Fruit fly (Drosophila melanogaster) whole organism, embryonic: ENCODE results near the gene Hr38.

Experiments used
- Aef1 ChIP-seq: fragments of 200-800 bp; sonication (Bioruptor generic); IDR thresholded peaks from 3 replicates; pipeline ENCODE4 v1.3.6; 2022; ENCODE audit warnings: missing biosample characterization, missing genetic modification characterization
- Asciz ChIP-seq: fragments of 200-800 bp; sonication (Bioruptor generic); optimal IDR thresholded peaks from 2 replicates; lab custom pipeline; 2017; ENCODE audit warnings: missing biosample characterization, mild to moderate bottlenecking, missing genetic modification characterization, missing genetic modification reagents
- CG10274 ChIP-seq: fragments of 200-800 bp; sonication (Bioruptor generic); optimal IDR thresholded peaks from 3 replicates; lab custom pipeline; 2017; ENCODE audit warnings: missing biosample characterization, mild to moderate bottlenecking, missing genetic modification characterization
- CG12219 ChIP-seq: fragments of 200-800 bp; sonication (Bioruptor generic); optimal IDR thresholded peaks from 3 replicates; lab custom pipeline; 2018; ENCODE audit warnings: missing biosample characterization, mild to moderate bottlenecking, missing genetic modification characterization
- CG12391 ChIP-seq: fragments of 200-800 bp; sonication (Bioruptor generic); optimal IDR thresholded peaks from 3 replicates; lab custom pipeline; 2018; ENCODE audit warnings: missing biosample characterization, mild to moderate bottlenecking, missing genetic modification characterization, moderate library complexity
- CG12769 ChIP-seq: fragments of 200-800 bp; sonication (Bioruptor generic); optimal IDR thresholded peaks from 2 replicates; lab custom pipeline; 2019; ENCODE audit warnings: missing biosample characterization, mild to moderate bottlenecking, missing genetic modification characterization, moderate library complexity
- CG13287 ChIP-seq: fragments of 200-800 bp; sonication (Bioruptor generic); IDR thresholded peaks from 2 replicates; pipeline ENCODE4 v1.3.6; 2022; ENCODE audit warnings: missing biosample characterization, missing genetic modification characterization; ENCODE audit not compliant: partially characterized antibody
- CG14014 ChIP-seq: fragments of 200-800 bp; sonication (Bioruptor generic); IDR thresholded peaks from 2 replicates; pipeline ENCODE4 v1.3.6; 2022; ENCODE audit warnings: missing biosample characterization, missing genetic modification characterization
- CG14441 ChIP-seq: fragments of 200-800 bp; sonication (Bioruptor generic); IDR thresholded peaks from 2 replicates; pipeline ENCODE4 v1.3.6; 2022; ENCODE audit warnings: missing biosample characterization, missing genetic modification characterization
- CG15479 ChIP-seq: fragments of 200-800 bp; sonication (Bioruptor generic); optimal IDR thresholded peaks from 3 replicates; lab custom pipeline; 2019; ENCODE audit warnings: missing biosample characterization, mild to moderate bottlenecking, missing genetic modification characterization, moderate library complexity
- CG17328 ChIP-seq: fragments of 200-800 bp; sonication (Bioruptor generic); IDR thresholded peaks from 2 replicates; pipeline ENCODE4 v1.3.6; 2022; ENCODE audit warnings: missing biosample characterization, missing genetic modification characterization
- CG18619 ChIP-seq: fragments of 200-800 bp; sonication (Bioruptor generic); optimal IDR thresholded peaks from 3 replicates; lab custom pipeline; 2017; ENCODE audit warnings: missing biosample characterization, mild to moderate bottlenecking, missing genetic modification characterization
- CG2202 ChIP-seq: fragments of 200-800 bp; sonication (Bioruptor generic); optimal IDR thresholded peaks from 2 replicates; lab custom pipeline; 2018; ENCODE audit warnings: missing biosample characterization, mild to moderate bottlenecking, missing genetic modification characterization
- CG32772 ChIP-seq: fragments of 200-800 bp; sonication (Bioruptor generic); IDR thresholded peaks from 2 replicates; pipeline ENCODE4 v1.3.6; 2022; ENCODE audit warnings: missing biosample characterization, missing genetic modification characterization
- CG34376 ChIP-seq: fragments of 200-800 bp; sonication (Bioruptor generic); optimal IDR thresholded peaks from 2 replicates; lab custom pipeline; 2018; ENCODE audit warnings: missing biosample characterization, mild to moderate bottlenecking, missing genetic modification characterization
- CG4617 ChIP-seq: fragments of 200-800 bp; sonication (Bioruptor generic); optimal IDR thresholded peaks from 3 replicates; lab custom pipeline; 2016; ENCODE audit warnings: missing biosample characterization, missing genetic modification characterization, borderline replicate concordance
- CG7271 ChIP-seq: fragments of 200-800 bp; sonication (Bioruptor generic); optimal IDR thresholded peaks from 2 replicates; lab custom pipeline; 2018; ENCODE audit warnings: missing biosample characterization, mild to moderate bottlenecking, missing genetic modification characterization, moderate library complexity
- CG8478 ChIP-seq: fragments of >200 bp; optimal IDR thresholded peaks from 2 replicates; lab custom pipeline; 2018
- CG9797 ChIP-seq: fragments of 200-800 bp; sonication (Bioruptor generic); optimal IDR thresholded peaks from 3 replicates; lab custom pipeline; 2018; ENCODE audit warnings: missing biosample characterization, mild to moderate bottlenecking, missing genetic modification characterization
- D19A ChIP-seq: fragments of 200-800 bp; optimal IDR thresholded peaks from 3 replicates; lab custom pipeline; 2019; ENCODE audit warnings: missing biosample characterization, mild to moderate bottlenecking, missing genetic modification characterization, moderate library complexity
- Dek ChIP-seq: fragments of 200-800 bp; sonication (Bioruptor generic); optimal IDR thresholded peaks from 3 replicates; lab custom pipeline; 2019; ENCODE audit warnings: missing biosample characterization, mild to moderate bottlenecking, missing genetic modification characterization, moderate library complexity
- Doc3 ChIP-seq: fragments of 200-800 bp; sonication (Bioruptor generic); IDR thresholded peaks from 3 replicates; pipeline ENCODE4 v1.3.6; 2022; ENCODE audit warnings: missing biosample characterization, missing genetic modification characterization; ENCODE audit not compliant: partially characterized antibody
- Fer2 ChIP-seq: fragments of 200-800 bp; sonication (Bioruptor generic); optimal IDR thresholded peaks from 2 replicates; lab custom pipeline; 2018; ENCODE audit warnings: missing biosample characterization, mild to moderate bottlenecking, missing genetic modification characterization, moderate library complexity
- HLH3B ChIP-seq: fragments of 200-800 bp; sonication (Bioruptor generic); IDR thresholded peaks from 2 replicates; pipeline ENCODE4 v1.3.6; 2022; ENCODE audit warnings: missing biosample characterization, missing genetic modification characterization
- HLHmδ ChIP-seq: fragments of 200-800 bp; sonication (Bioruptor generic); optimal IDR thresholded peaks from 2 replicates; lab custom pipeline; 2018; ENCODE audit warnings: missing biosample characterization, mild to moderate bottlenecking, missing genetic modification characterization, moderate library complexity
- Hr39 ChIP-seq: fragments of >200 bp; optimal IDR thresholded peaks from 2 replicates; lab custom pipeline; 2017
- Hr51 ChIP-seq, 2 experiments: fragments of 200-800 bp; sonication (Bioruptor generic); optimal IDR thresholded peaks; 2 replicates in 1 of 2; 3 replicates in 1 of 2; lab custom pipeline; 2016 to 2018; ENCODE audit warnings: missing biosample characterization in 2 of 2, missing genetic modification characterization in 2 of 2, mild to moderate bottlenecking in 1 of 2, moderate library complexity in 1 of 2
- Jarid2 ChIP-seq: fragments of 200-800 bp; sonication (Bioruptor generic); optimal IDR thresholded peaks from 3 replicates; lab custom pipeline; 2017; ENCODE audit warnings: mild to moderate bottlenecking, missing biosample characterization, missing genetic modification reagents, missing genetic modification characterization
- Med ChIP-seq: fragments of 200-800 bp; sonication (Bioruptor generic); peaks from one replicate; lab custom pipeline; 2016; ENCODE audit warnings: missing biosample characterization, missing genetic modification characterization, mild to moderate bottlenecking, inconsistent platforms, moderate library complexity
- Trl ChIP-seq, 3 experiments: fragments of >200 bp in 2 of 3; fragments of 200-800 bp in 1 of 3; sonication (Bioruptor generic) in 1 of 3; optimal IDR thresholded peaks; 2 replicates in 1 of 3; 3 replicates in 2 of 3; lab custom pipeline; 2016 to 2017; ENCODE audit warnings: missing biosample characterization in 1 of 3, missing genetic modification characterization in 1 of 3
- btn ChIP-seq: fragments of 200-800 bp; sonication (Bioruptor generic); optimal IDR thresholded peaks from 2 replicates; lab custom pipeline; 2016; ENCODE audit warnings: missing biosample characterization, missing genetic modification characterization
- cato ChIP-seq: fragments of 200-800 bp; sonication (Bioruptor generic); optimal IDR thresholded peaks from 2 replicates; lab custom pipeline; 2016; ENCODE audit warnings: missing biosample characterization, missing genetic modification characterization, borderline replicate concordance
- corto ChIP-seq: fragments of 200-800 bp; sonication (Bioruptor generic); optimal IDR thresholded peaks from 2 replicates; lab custom pipeline; 2016; ENCODE audit warnings: missing biosample characterization, mild to moderate bottlenecking, missing genetic modification characterization, moderate library complexity
- dmrt11E ChIP-seq: fragments of 200-800 bp; sonication (Bioruptor generic); optimal IDR thresholded peaks from 3 replicates; lab custom pipeline; 2018; ENCODE audit warnings: missing biosample characterization, mild to moderate bottlenecking, missing genetic modification characterization, moderate library complexity
- dpn ChIP-seq, 2 experiments: fragments of 200-800 bp; sonication (Bioruptor generic); optimal IDR thresholded peaks; 3 replicates each; lab custom pipeline; 2016; ENCODE audit warnings: missing biosample characterization in 2 of 2, missing genetic modification characterization in 2 of 2
- eve ChIP-seq, 2 experiments: fragments of >200 bp; optimal IDR thresholded peaks; 2 replicates each; lab custom pipeline; 2017; ENCODE audit warnings: missing biosample characterization in 2 of 2, missing genetic modification characterization in 2 of 2
- eyg ChIP-seq: fragments of 200-800 bp; sonication (Bioruptor generic); optimal IDR thresholded peaks from 3 replicates; lab custom pipeline; 2016; ENCODE audit warnings: missing biosample characterization, missing genetic modification characterization
- ftz-f1 ChIP-seq: fragments of 200-800 bp; sonication (Bioruptor generic); optimal IDR thresholded peaks from 2 replicates; lab custom pipeline; 2016; ENCODE audit warnings: missing biosample characterization, missing genetic modification characterization
- gfzf ChIP-seq: fragments of 200-800 bp; sonication (Bioruptor generic); optimal IDR thresholded peaks from 2 replicates; lab custom pipeline; 2016; ENCODE audit warnings: missing biosample characterization, mild to moderate bottlenecking, missing genetic modification characterization, moderate library complexity
- gsb-n ChIP-seq: fragments of 200-800 bp; sonication (Bioruptor generic); optimal IDR thresholded peaks from 3 replicates; lab custom pipeline; 2018; ENCODE audit warnings: missing biosample characterization, mild to moderate bottlenecking, missing genetic modification characterization
- jing ChIP-seq: fragments of 200-800 bp; sonication (Bioruptor generic); optimal IDR thresholded peaks from 2 replicates; lab custom pipeline; 2018; ENCODE audit warnings: missing biosample characterization, mild to moderate bottlenecking, missing genetic modification characterization
- kay ChIP-seq: fragments of 200-800 bp; sonication (Bioruptor generic); optimal IDR thresholded peaks from 2 replicates; lab custom pipeline; 2016; ENCODE audit warnings: missing biosample characterization, missing genetic modification characterization
- onecut ChIP-seq: fragments of 200-800 bp; sonication (Bioruptor generic); IDR thresholded peaks from 2 replicates; pipeline ENCODE4 v1.3.6; 2022; ENCODE audit warnings: missing biosample characterization, missing genetic modification characterization
- sima ChIP-seq: fragments of 200-800 bp; sonication (Bioruptor generic); optimal IDR thresholded peaks from 2 replicates; lab custom pipeline; 2016; ENCODE audit warnings: missing biosample characterization, missing genetic modification characterization
- sob ChIP-seq: fragments of 200-800 bp; sonication (Bioruptor generic); IDR thresholded peaks from 2 replicates; pipeline ENCODE4 v1.3.6; 2022; ENCODE audit warnings: missing biosample characterization, missing genetic modification characterization
- ssp ChIP-seq: fragments of 200-800 bp; sonication (Bioruptor generic); IDR thresholded peaks from 2 replicates; pipeline ENCODE4 v1.3.6; 2022; ENCODE audit warnings: missing biosample characterization, missing genetic modification characterization
- wek ChIP-seq: fragments of 200-800 bp; sonication (Bioruptor generic); optimal IDR thresholded peaks from 3 replicates; lab custom pipeline; 2018; ENCODE audit warnings: missing biosample characterization, mild to moderate bottlenecking, missing genetic modification characterization, moderate library complexity
- zfh1 ChIP-seq: fragments of 200-800 bp; sonication (Bioruptor generic); IDR thresholded peaks from 3 replicates; pipeline ENCODE4 v1.3.6; 2022; ENCODE audit warnings: missing biosample characterization, missing genetic modification characterization

Gene Hr38

dm6 chr2L:20714468-20715404 is at the start of gene Hr38 (continued):
- TF ChIP-seq btn (GFP tag; lab: Kevin White, UChicago): no peak
- TF ChIP-seq onecut (GFP tag; lab: Robert Waterston, UW): peak; percentile 98
- TF ChIP-seq ssp (GFP tag; lab: Robert Waterston, UW): no peak
- TF ChIP-seq CG13287 (GFP tag; lab: Robert Waterston, UW): peak; percentile 64
- peak; percentile 73 for TF ChIP-seq Jarid2 (GFP tag; lab: Kevin White, UChicago)
- peak; percentile 86 for TF ChIP-seq HLHmδ
- TF ChIP-seq Hr39: no peak
- no peak for TF ChIP-seq CG8478 (lab: Kevin White, UChicago)
- TF ChIP-seq CG9797 (GFP tag; lab: Kevin White, UChicago): no peak
- TF ChIP-seq Aef1 (GFP tag; lab: Robert Waterston, UW): 0 out of 3 replicates have a peak, but pooled peaks have one; percentile 31
- peak; percentile 37 for TF ChIP-seq CG12219
- TF ChIP-seq eve (GFP tag; optimal IDR thresholded peaks at IDR 0.05; lab: Kevin White, UChicago): no peak
- no peak for TF ChIP-seq CG2202 (tag; lab: Kevin White, UChicago)
- no peak for TF ChIP-seq CG32772 (GFP tag; lab: Robert Waterston, UW)
- TF ChIP-seq sob (GFP tag; lab: Robert Waterston, UW): 0 out of 2 replicates have a peak, but pooled peaks have one; percentile 18
- TF ChIP-seq CG12769 (tag; lab: Kevin White, UChicago): peak; percentile 73
- no peak for TF ChIP-seq CG17328 (GFP tag; lab: Robert Waterston, UW)
- TF ChIP-seq jing (GFP tag; lab: Kevin White, UChicago): peak; percentile 18
- TF ChIP-seq Doc3 (GFP tag; lab: Robert Waterston, UW): no peak
- TF ChIP-seq Asciz (GFP tag; lab: Kevin White, UChicago): no peak
- TF ChIP-seq wek: peak; percentile 0
- TF ChIP-seq Dek (tag; lab: Kevin White, UChicago): peak; percentile 35
- TF ChIP-seq corto (GFP tag; lab: Kevin White, UChicago): no peak
- peak; percentile 41 for TF ChIP-seq HLH3B (GFP tag; lab: Robert Waterston, UW)
- no peak for TF ChIP-seq dmrt11E (tag; lab: Kevin White, UChicago)
- no peak for TF ChIP-seq gsb-n (tag; lab: Kevin White, UChicago)
- TF ChIP-seq D19A (tag; lab: Kevin White, UChicago): peak; percentile 13
- peak; percentile 15 for TF ChIP-seq eyg
- peak; percentile 91 for TF ChIP-seq Med (GFP tag; lab: Kevin White, UChicago)
- peak; percentile 73 to 80 for TF ChIP-seq Trl (optimal IDR thresholded peaks at IDR 0.05; lab: Kevin White, UChicago)
- peak; percentile 26 for TF ChIP-seq Trl (GFP tag; optimal IDR thresholded peaks at IDR 0.05; lab: Kevin White, UChicago)
- no peak for TF ChIP-seq ftz-f1 (GFP tag; lab: Kevin White, UChicago)
- TF ChIP-seq CG10274 (GFP tag; lab: Kevin White, UChicago): no peak
- TF ChIP-seq CG18619: peak; percentile 26
- no peak for TF ChIP-seq CG15479
- TF ChIP-seq dpn (GFP tag; optimal IDR thresholded peaks at IDR 0.05; lab: Kevin White, UChicago): peak; percentile 23 to 56
- TF ChIP-seq CG14014 (GFP tag; lab: Robert Waterston, UW): peak; percentile 44
- no peak for TF ChIP-seq cato (GFP tag; lab: Kevin White, UChicago)
- TF ChIP-seq sima: no peak
- no peak for TF ChIP-seq zfh1 (GFP tag; lab: Robert Waterston, UW)
- TF ChIP-seq CG4617 (GFP tag; lab: Kevin White, UChicago): no peak
- peak in 1 of 2 experiments; percentile 61 for TF ChIP-seq Hr51 (GFP tag; optimal IDR thresholded peaks at IDR 0.05; lab: Kevin White, UChicago)
- TF ChIP-seq CG34376 (GFP tag; lab: Kevin White, UChicago): peak; percentile 52
- TF ChIP-seq Fer2 (tag; lab: Kevin White, UChicago): peak; percentile 26
- TF ChIP-seq gfzf (GFP tag; lab: Kevin White, UChicago): no peak
- no peak for TF ChIP-seq CG7271
- TF ChIP-seq CG14441 (GFP tag; lab: Robert Waterston, UW): no peak
- no peak for TF ChIP-seq kay (GFP tag; lab: Kevin White, UChicago)
- TF ChIP-seq CG12391 (tag; lab: Kevin White, UChicago): no peak
